Fruit fly (Drosophila melanogaster) whole organism, embryonic: ENCODE results near the gene Ac13E.
A peak's percentile ranks its signal among the peaks of the same experiment; 100 is the strongest.

ENCODE experiments used
- Abd-B ChIP-seq: fragments of 200-800 bp; sonication (Bioruptor generic); optimal IDR thresholded peaks from 2 replicates; lab custom pipeline; 2018; ENCODE audit warnings: missing biosample characterization, mild to moderate bottlenecking, missing genetic modification characterization, moderate library complexity
- Adf1 ChIP-seq: fragments of 200-800 bp; sonication (Bioruptor generic); IDR thresholded peaks from 2 replicates; pipeline ENCODE4 v1.3.6; 2022; ENCODE audit warnings: missing biosample characterization, missing genetic modification characterization
- Atf-2 ChIP-seq: fragments of 200-800 bp; sonication (Bioruptor generic); optimal IDR thresholded peaks from 2 replicates; lab custom pipeline; 2016; ENCODE audit warnings: missing biosample characterization, missing genetic modification characterization
- CG10431 ChIP-seq: fragments of 200-800 bp; sonication (Bioruptor generic); optimal IDR thresholded peaks from 3 replicates; lab custom pipeline; 2018; ENCODE audit warnings: missing biosample characterization, mild to moderate bottlenecking, missing genetic modification characterization
- CG10543 ChIP-seq: fragments of 200-800 bp; sonication (Bioruptor generic); optimal IDR thresholded peaks from 3 replicates; lab custom pipeline; 2017; ENCODE audit warnings: missing biosample characterization, mild to moderate bottlenecking, missing genetic modification characterization, moderate library complexity
- CG11085 ChIP-seq: fragments of 200-800 bp; sonication (Bioruptor generic); IDR thresholded peaks from 2 replicates; pipeline ENCODE4 v1.3.6; 2022; ENCODE audit warnings: missing biosample characterization, missing genetic modification characterization
- CG13287 ChIP-seq: fragments of 200-800 bp; sonication (Bioruptor generic); IDR thresholded peaks from 2 replicates; pipeline ENCODE4 v1.3.6; 2022; ENCODE audit warnings: missing biosample characterization, missing genetic modification characterization; ENCODE audit not compliant: partially characterized antibody
- CG13894 ChIP-seq: fragments of 200-800 bp; sonication (Bioruptor generic); optimal IDR thresholded peaks from 3 replicates; lab custom pipeline; 2018; ENCODE audit warnings: missing biosample characterization, mild to moderate bottlenecking, missing genetic modification characterization, moderate library complexity
- CG16779 ChIP-seq: fragments of 200-800 bp; sonication (Bioruptor generic); IDR thresholded peaks from 2 replicates; pipeline ENCODE4 v1.3.6; 2022; ENCODE audit warnings: missing biosample characterization, missing genetic modification characterization
- CG18011 ChIP-seq: fragments of 200-800 bp; sonication (Bioruptor generic); optimal IDR thresholded peaks from 2 replicates; lab custom pipeline; 2017; ENCODE audit warnings: missing biosample characterization, missing genetic modification characterization, mild to moderate bottlenecking, moderate library complexity, missing genotype
- CG34376 ChIP-seq: fragments of 200-800 bp; sonication (Bioruptor generic); optimal IDR thresholded peaks from 2 replicates; lab custom pipeline; 2018; ENCODE audit warnings: missing biosample characterization, mild to moderate bottlenecking, missing genetic modification characterization
- CG34422 ChIP-seq: fragments of 200-800 bp; sonication (Bioruptor generic); IDR thresholded peaks from 3 replicates; pipeline ENCODE4 v1.3.6; 2022; ENCODE audit warnings: missing biosample characterization, missing genetic modification characterization
- CG4282 ChIP-seq: fragments of 200-800 bp; sonication (Bioruptor generic); optimal IDR thresholded peaks from 2 replicates; lab custom pipeline; 2016; ENCODE audit warnings: missing biosample characterization, missing genetic modification characterization
- Deaf1 ChIP-seq: fragments of 200-800 bp; optimal IDR thresholded peaks from 3 replicates; lab custom pipeline; 2019; ENCODE audit warnings: missing biosample characterization, mild to moderate bottlenecking, missing genetic modification characterization, moderate library complexity
- Doc3 ChIP-seq: fragments of 200-800 bp; sonication (Bioruptor generic); IDR thresholded peaks from 3 replicates; pipeline ENCODE4 v1.3.6; 2022; ENCODE audit warnings: missing biosample characterization, missing genetic modification characterization; ENCODE audit not compliant: partially characterized antibody
- Dref ChIP-seq: fragments of 200-800 bp; sonication (Bioruptor generic); IDR thresholded peaks from 2 replicates; pipeline ENCODE4 v1.3.6; 2022; ENCODE audit warnings: missing biosample characterization, missing genetic modification characterization
- Fer1 ChIP-seq: fragments of 200-800 bp; sonication (Bioruptor generic); optimal IDR thresholded peaks from 2 replicates; lab custom pipeline; 2017; ENCODE audit warnings: missing biosample characterization, mild to moderate bottlenecking, missing genetic modification characterization
- HHEX ChIP-seq: fragments of 200-800 bp; sonication (Bioruptor generic); optimal IDR thresholded peaks from 3 replicates; lab custom pipeline; 2017; ENCODE audit warnings: missing biosample characterization, mild to moderate bottlenecking, missing genetic modification characterization, missing genetic modification reagents
- Hr78 ChIP-seq, 2 experiments: fragments of 200-800 bp in 1 of 2; fragments of >200 bp in 1 of 2; sonication (Bioruptor generic) in 1 of 2; optimal IDR thresholded peaks; 2 replicates each; lab custom pipeline; 2017 to 2019; ENCODE audit warnings: missing biosample characterization in 2 of 2, missing genetic modification characterization in 2 of 2, mild to moderate bottlenecking in 1 of 2, moderate library complexity in 1 of 2
- Lhr ChIP-seq: fragments of 200-800 bp; sonication (Bioruptor generic); optimal IDR thresholded peaks from 3 replicates; lab custom pipeline; 2017; ENCODE audit warnings: mild to moderate bottlenecking, missing biosample characterization, missing genetic modification reagents, missing genetic modification characterization
- MBD-R2 ChIP-seq: fragments of 200-800 bp; sonication (Bioruptor generic); IDR thresholded peaks from 2 replicates; pipeline ENCODE4 v1.3.6; 2022; ENCODE audit warnings: missing biosample characterization, missing genetic modification characterization
- Med ChIP-seq: fragments of 200-800 bp; sonication (Bioruptor generic); peaks from one replicate; lab custom pipeline; 2016; ENCODE audit warnings: missing biosample characterization, missing genetic modification characterization, mild to moderate bottlenecking, inconsistent platforms, moderate library complexity
- NFAT ChIP-seq: fragments of 200-800 bp; sonication (Bioruptor generic); IDR thresholded peaks from 2 replicates; pipeline ENCODE4 v1.3.6; 2022; ENCODE audit warnings: missing biosample characterization, missing genetic modification characterization
- Nf-YB ChIP-seq: fragments of 200-800 bp; sonication (Bioruptor generic); optimal IDR thresholded peaks from 3 replicates; lab custom pipeline; 2019; ENCODE audit warnings: missing biosample characterization, mild to moderate bottlenecking, missing genetic modification characterization, moderate library complexity
- Nf-YC ChIP-seq: fragments of 200-800 bp; optimal IDR thresholded peaks from 3 replicates; lab custom pipeline; 2019; ENCODE audit warnings: missing biosample characterization, mild to moderate bottlenecking, missing genetic modification characterization, moderate library complexity
- Optix ChIP-seq: fragments of 200-800 bp; sonication (Bioruptor generic); IDR thresholded peaks from 3 replicates; pipeline ENCODE4 v1.3.6; 2022; ENCODE audit warnings: missing biosample characterization, missing genetic modification characterization
- Rfx ChIP-seq: fragments of 200-800 bp; sonication (Bioruptor generic); IDR thresholded peaks from 2 replicates; pipeline ENCODE4 v1.3.6; 2022; ENCODE audit warnings: missing biosample characterization, missing genetic modification characterization
- Scr ChIP-seq: fragments of 200-800 bp; sonication (Bioruptor generic); IDR thresholded peaks from 2 replicates; pipeline ENCODE4 v1.3.6; 2022; ENCODE audit warnings: missing biosample characterization, missing genetic modification characterization; ENCODE audit not compliant: partially characterized antibody
- Stat92E ChIP-seq, 3 experiments: fragments of >200 bp in 2 of 3; fragments of 200-800 bp in 1 of 3; sonication (Bioruptor generic) in 1 of 3; optimal IDR thresholded peaks; 2 replicates each; lab custom pipeline; 2017 to 2019; ENCODE audit warnings: missing biosample characterization in 3 of 3, missing genetic modification characterization in 3 of 3, mild to moderate bottlenecking in 1 of 3, moderate library complexity in 1 of 3
- bab2 ChIP-seq: fragments of 200-800 bp; sonication (Bioruptor generic); optimal IDR thresholded peaks from 2 replicates; lab custom pipeline; 2016; ENCODE audit warnings: missing biosample characterization, missing genetic modification characterization
- cg ChIP-seq: fragments of 200-800 bp; sonication (Bioruptor generic); optimal IDR thresholded peaks from 3 replicates; lab custom pipeline; 2019; ENCODE audit warnings: missing biosample characterization, mild to moderate bottlenecking, missing genetic modification characterization, moderate library complexity
- chif ChIP-seq, 2 experiments: fragments of 200-800 bp; sonication (Bioruptor generic); optimal IDR thresholded peaks; 3 replicates each; lab custom pipeline; 2016; ENCODE audit warnings: missing biosample characterization in 2 of 2, missing genetic modification characterization in 2 of 2
- ci ChIP-seq: fragments of 200-800 bp; sonication (Bioruptor generic); IDR thresholded peaks from 3 replicates; pipeline ENCODE4 v1.3.6; 2022; ENCODE audit warnings: missing biosample characterization, missing genetic modification characterization
- crp ChIP-seq, 2 experiments: fragments of 200-800 bp; sonication (Bioruptor generic); optimal IDR thresholded peaks; 2 replicates in 1 of 2; 3 replicates in 1 of 2; lab custom pipeline; 2017; ENCODE audit warnings: missing biosample characterization in 2 of 2, missing genetic modification characterization in 2 of 2, mild to moderate bottlenecking in 1 of 2, moderate library complexity in 1 of 2
- ems ChIP-seq: fragments of 200-800 bp; sonication (Bioruptor generic); optimal IDR thresholded peaks from 3 replicates; lab custom pipeline; 2016; ENCODE audit warnings: missing biosample characterization, missing genetic modification characterization
- eyg ChIP-seq: fragments of 200-800 bp; sonication (Bioruptor generic); optimal IDR thresholded peaks from 3 replicates; lab custom pipeline; 2016; ENCODE audit warnings: missing biosample characterization, missing genetic modification characterization
- gfzf ChIP-seq: fragments of 200-800 bp; sonication (Bioruptor generic); optimal IDR thresholded peaks from 2 replicates; lab custom pipeline; 2016; ENCODE audit warnings: missing biosample characterization, mild to moderate bottlenecking, missing genetic modification characterization, moderate library complexity
- insv ChIP-seq, 2 experiments: fragments of 200-800 bp; sonication (Bioruptor generic); optimal IDR thresholded peaks; 3 replicates each; lab custom pipeline; 2016 to 2018; ENCODE audit warnings: missing biosample characterization in 2 of 2, missing genetic modification characterization in 2 of 2
- kni ChIP-seq: fragments of 200-800 bp; sonication (Bioruptor generic); optimal IDR thresholded peaks from 3 replicates; lab custom pipeline; 2017; ENCODE audit warnings: mild to moderate bottlenecking, missing biosample characterization, missing genetic modification reagents, missing genetic modification characterization
- nerfin-2 ChIP-seq: fragments of 200-800 bp; sonication (Bioruptor generic); IDR thresholded peaks from 2 replicates; pipeline ENCODE4 v1.3.6; 2022; ENCODE audit warnings: missing biosample characterization, missing genetic modification characterization; ENCODE audit not compliant: partially characterized antibody
- nom ChIP-seq: fragments of 200-800 bp; sonication (Bioruptor generic); optimal IDR thresholded peaks from 2 replicates; lab custom pipeline; 2017; ENCODE audit warnings: missing biosample characterization, missing genetic modification characterization, mild to moderate bottlenecking, moderate library complexity, missing genetic modification reagents
- pros ChIP-seq: fragments of 200-800 bp; sonication (Bioruptor generic); optimal IDR thresholded peaks from 3 replicates; lab custom pipeline; 2019; ENCODE audit warnings: missing biosample characterization, mild to moderate bottlenecking, missing genetic modification characterization, moderate library complexity
- psq ChIP-seq: fragments of 200-800 bp; sonication (Bioruptor generic); optimal IDR thresholded peaks from 2 replicates; lab custom pipeline; 2017; ENCODE audit warnings: missing biosample characterization, missing genetic modification characterization
- pzg ChIP-seq: fragments of 200-800 bp; sonication (Bioruptor generic); optimal IDR thresholded peaks from 3 replicates; lab custom pipeline; 2018; ENCODE audit warnings: missing biosample characterization, mild to moderate bottlenecking, missing genetic modification characterization, moderate library complexity
- sr ChIP-seq: fragments of 200-800 bp; sonication (Bioruptor generic); IDR thresholded peaks from 3 replicates; pipeline ENCODE4 v1.3.6; 2022; ENCODE audit warnings: missing biosample characterization, missing genetic modification characterization
- sug ChIP-seq: fragments of 200-800 bp; optimal IDR thresholded peaks from 2 replicates; lab custom pipeline; 2019; ENCODE audit warnings: missing biosample characterization, mild to moderate bottlenecking, missing genetic modification characterization, moderate library complexity
- trem ChIP-seq: fragments of 200-800 bp; optimal IDR thresholded peaks from 3 replicates; lab custom pipeline; 2019; ENCODE audit warnings: missing biosample characterization, mild to moderate bottlenecking, missing genetic modification characterization, moderate library complexity

Ac13E gene

dm6 chrX:15467402-15467941, 86.6 kb downstream of the Ac13E start, which contains the start of the genes CG15642 and CG15641:
Gene CG15642 (minus strand): TSS chrX:15467757.
Gene CG15641 (plus strand): TSS chrX:15467891.
- TF ChIP-seq Med (GFP tag; lab: Kevin White, UChicago) (peak; percentile 4), Rfx (GFP tag; lab: Robert Waterston, UW) (peak; percentile 69), CG10431 (GFP tag; lab: Kevin White, UChicago) (no peak), HHEX (GFP tag; lab: Kevin White, UChicago) (no peak), Atf-2 (GFP tag; lab: Kevin White, UChicago) (no peak), nerfin-2 (GFP tag; lab: Robert Waterston, UW) (no peak), Dref (GFP tag; lab: Robert Waterston, UW) (peak; percentile 46), crp (GFP tag; optimal IDR thresholded peaks at IDR 0.05; lab: Kevin White, UChicago) (peak in 1 of 2 experiments; percentile 68), CG4282 (GFP tag; lab: Kevin White, UChicago) (no peak), psq (GFP tag; lab: Kevin White, UChicago) (no peak), Optix (GFP tag; lab: Robert Waterston, UW) (no peak), pzg (GFP tag; lab: Kevin White, UChicago) (peak; percentile 14), trem (no peak), Lhr (no peak), Abd-B (no peak), CG11085 (no peak), CG18011 (GFP tag; lab: Kevin White, UChicago) (peak; percentile 95), MBD-R2 (GFP tag; lab: Robert Waterston, UW) (0 out of 2 replicates have a peak, but pooled peaks have one; percentile 28), insv (GFP tag; optimal IDR thresholded peaks at IDR 0.05; lab: Kevin White, UChicago) (peak in 1 of 2 experiments; percentile 24), chif (GFP tag; optimal IDR thresholded peaks at IDR 0.05; lab: Kevin White, UChicago) (no peak)
- TF ChIP-seq, all 482 proteins: peak for 8

DNA sequence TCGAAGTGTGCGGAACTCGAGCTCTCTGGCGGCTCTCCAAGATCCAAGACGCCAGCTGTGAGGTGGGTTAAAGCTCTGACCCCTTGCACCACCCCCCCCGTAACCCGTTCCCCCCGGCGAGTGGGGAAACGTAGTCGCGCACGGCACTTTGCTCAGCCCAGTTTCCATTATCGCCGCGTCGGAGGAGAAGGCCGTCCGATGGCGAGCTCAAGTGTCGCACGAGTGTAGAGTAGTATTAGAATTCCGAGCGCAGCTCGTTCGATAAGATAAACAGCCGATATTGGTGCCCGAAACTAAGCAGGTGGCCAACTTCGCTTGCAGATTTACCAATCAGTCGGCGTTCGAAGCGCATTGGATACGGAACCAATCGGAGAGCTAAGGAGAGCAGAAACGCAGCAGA, 88.7 kb downstream of the Ac13E start:
- peak; percentile 68 for TF ChIP-seq sug (tag; lab: Kevin White, UChicago)
- peak; percentile 14; the same call in 1 of the 2 replicates for TF ChIP-seq CG13287 (GFP tag; lab: Robert Waterston, UW)
- TF ChIP-seq Fer1 (GFP tag; lab: Kevin White, UChicago): peak; percentile 7
- TF ChIP-seq bab2 (GFP tag; lab: Kevin White, UChicago): no peak
- peak; percentile 89 for TF ChIP-seq CG10543 (GFP tag; lab: Kevin White, UChicago)
- 0 out of 3 replicates have a peak, but pooled peaks have one; percentile 26 for TF ChIP-seq CG34422
- 0 out of 2 replicates have a peak, but pooled peaks have one; percentile 12 for TF ChIP-seq Scr
- 0 out of 3 replicates have a peak, but pooled peaks have one; percentile 34 for TF ChIP-seq ci (GFP tag; lab: Robert Waterston, UW)
- no peak for TF ChIP-seq NFAT (GFP tag; lab: Robert Waterston, UW)
- TF ChIP-seq nom (GFP tag; lab: Kevin White, UChicago): peak; percentile 1
- 0 out of 2 replicates have a peak, but pooled peaks have one; percentile 4 for TF ChIP-seq Rfx (GFP tag; lab: Robert Waterston, UW)
- peak; percentile 84 for TF ChIP-seq CG34376
- TF ChIP-seq Doc3 (GFP tag; lab: Robert Waterston, UW): 0 out of 3 replicates have a peak, but pooled peaks have one; percentile 19
- peak in 1 of 2 experiments; percentile 98 for TF ChIP-seq Hr78 (GFP tag; optimal IDR thresholded peaks at IDR 0.05; lab: Kevin White, UChicago)
- no peak for TF ChIP-seq CG16779 (GFP tag; lab: Robert Waterston, UW)
- TF ChIP-seq Med (GFP tag; lab: Kevin White, UChicago): peak; percentile 71
- 0 out of 3 replicates have a peak, but pooled peaks have one; percentile 5 for TF ChIP-seq sr
- TF ChIP-seq gfzf (GFP tag; lab: Kevin White, UChicago): no peak
- peak; percentile 89 for TF ChIP-seq Deaf1 (tag; lab: Kevin White, UChicago)
- TF ChIP-seq kni: peak; percentile 68
- peak; percentile 60 for TF ChIP-seq Adf1 (GFP tag; lab: Robert Waterston, UW)
- peak; percentile 42 for TF ChIP-seq CG13894
- peak; percentile 33 for TF ChIP-seq cg
- TF ChIP-seq eyg: no peak
- TF ChIP-seq ems (GFP tag; lab: Kevin White, UChicago): no peak
- peak; percentile 73 for TF ChIP-seq pros (GFP tag; lab: Kevin White, UChicago)
- TF ChIP-seq Stat92E (GFP tag; optimal IDR thresholded peaks at IDR 0.05; lab: Kevin White, UChicago): no peak
- TF ChIP-seq Nf-YC: peak; percentile 35
- TF ChIP-seq Nf-YB (GFP tag; lab: Kevin White, UChicago): no peak
